Worm (Caenorhabditis elegans) whole organism, mixed stage, embryonic: ENCODE results near the gene F42A10.7.

ENCODE experiments used
- M03D4.4 ChIP-seq: sonication (generic microtip); optimal IDR thresholded peaks from 2 replicates; lab custom pipeline; 2017; ENCODE audit warnings: mild to moderate bottlenecking, missing genetic modification characterization, missing compliant biosample characterization
- blmp-1 ChIP-seq: fragments of 150-350 bp; optimal IDR thresholded peaks from 2 replicates; lab custom pipeline; 2014; ENCODE audit warnings: missing biosample characterization, missing genetic modification characterization
- ceh-39 ChIP-seq: fragments of 150-350 bp; optimal IDR thresholded peaks from 2 replicates; lab custom pipeline; 2014; ENCODE audit warnings: missing biosample characterization, missing genetic modification characterization
- ceh-43 ChIP-seq: fragments of 200-800 bp; sonication (Bioruptor generic); optimal IDR thresholded peaks from 2 replicates; lab custom pipeline; 2018; ENCODE audit warnings: mild to moderate bottlenecking, missing genetic modification characterization, moderate library complexity, missing compliant biosample characterization
- ces-1 ChIP-seq: fragments of 150-350 bp; optimal IDR thresholded peaks from 2 replicates; lab custom pipeline; 2014; ENCODE audit warnings: missing biosample characterization, missing genetic modification reagents, missing genetic modification characterization
- drap-1 ChIP-seq: fragments of 200-800 bp; sonication (Bioruptor generic); optimal IDR thresholded peaks from 3 replicates; lab custom pipeline; 2018; ENCODE audit warnings: mild to moderate bottlenecking, missing genetic modification characterization, missing compliant biosample characterization
- elt-1 ChIP-seq: sonication (generic microtip); optimal IDR thresholded peaks from 2 replicates; lab custom pipeline; 2017; ENCODE audit warnings: missing genetic modification characterization, mild to moderate bottlenecking, missing compliant biosample characterization, antibody characterized with exemption, moderate library complexity, borderline replicate concordance; ENCODE audit not compliant: insufficient read depth
- elt-3 ChIP-seq: fragments of 150-350 bp; optimal IDR thresholded peaks from 2 replicates; lab custom pipeline; 2014; ENCODE audit warnings: missing biosample characterization, missing genetic modification characterization
- flh-1 ChIP-seq: fragments of 200-800 bp; sonication (Bioruptor generic); optimal IDR thresholded peaks from 2 replicates; lab custom pipeline; 2018; ENCODE audit warnings: mild to moderate bottlenecking, missing genetic modification characterization, moderate library complexity, missing compliant biosample characterization
- lin-13 ChIP-seq: fragments of 150-350 bp; optimal IDR thresholded peaks from 2 replicates; lab custom pipeline; 2014; ENCODE audit warnings: missing biosample characterization, missing genetic modification characterization
- lsy-2 ChIP-seq: fragments of 150-350 bp; optimal IDR thresholded peaks from 2 replicates; lab custom pipeline; 2014; ENCODE audit warnings: missing biosample characterization, missing genetic modification characterization
- mep-1 ChIP-seq: fragments of 150-350 bp; optimal IDR thresholded peaks from 2 replicates; lab custom pipeline; 2017; ENCODE audit warnings: missing biosample characterization, missing genetic modification reagents, missing genetic modification characterization, inconsistent platforms
- mls-2 ChIP-seq: sonication (generic microtip); optimal IDR thresholded peaks from 2 replicates; lab custom pipeline; 2016; ENCODE audit warnings: mild to moderate bottlenecking, missing genetic modification characterization, moderate library complexity, missing compliant biosample characterization
- nhr-12 ChIP-seq: fragments of 150-350 bp; optimal IDR thresholded peaks from 2 replicates; lab custom pipeline; 2014; ENCODE audit warnings: missing biosample characterization, missing genetic modification characterization
- nhr-237 ChIP-seq: fragments of 150-350 bp; optimal IDR thresholded peaks from 2 replicates; lab custom pipeline; 2014; ENCODE audit warnings: missing biosample characterization, missing genetic modification characterization
- nhr-28 ChIP-seq: fragments of 150-350 bp; optimal IDR thresholded peaks from 2 replicates; lab custom pipeline; 2014; ENCODE audit warnings: missing biosample characterization, missing genetic modification characterization
- pha-4 ChIP-seq: fragments of 150-350 bp; optimal IDR thresholded peaks from 2 replicates; lab custom pipeline; 2018; ENCODE audit warnings: missing biosample characterization, missing genetic modification reagents, missing genetic modification characterization
- sem-2 ChIP-seq: fragments of 200-800 bp; sonication (Bioruptor generic); optimal IDR thresholded peaks from 2 replicates; lab custom pipeline; 2018; ENCODE audit warnings: mild to moderate bottlenecking, missing genetic modification characterization, missing compliant biosample characterization
- snpc-4 ChIP-seq: fragments of 150-350 bp; optimal IDR thresholded peaks from 2 replicates; lab custom pipeline; 2014; ENCODE audit warnings: missing biosample characterization, missing genetic modification characterization
- sptf-1 ChIP-seq: sonication (generic microtip); optimal IDR thresholded peaks from 2 replicates; lab custom pipeline; 2017; ENCODE audit warnings: mild to moderate bottlenecking, missing genetic modification characterization, moderate library complexity, missing compliant biosample characterization
- tbx-8 ChIP-seq: fragments of 200-800 bp; sonication (Bioruptor generic); optimal IDR thresholded peaks from 2 replicates; lab custom pipeline; 2018; ENCODE audit warnings: mild to moderate bottlenecking, missing genetic modification characterization, moderate library complexity, missing compliant biosample characterization
- unc-120 ChIP-seq: sonication (generic microtip); optimal IDR thresholded peaks from 2 replicates; lab custom pipeline; 2017; ENCODE audit warnings: missing genetic modification characterization, missing compliant biosample characterization; ENCODE audit not compliant: poor library complexity, severe bottlenecking
- unc-39 ChIP-seq: fragments of 150-350 bp; optimal IDR thresholded peaks from 2 replicates; lab custom pipeline; 2014; ENCODE audit warnings: missing biosample characterization, missing genetic modification characterization
- unc-62 ChIP-seq: fragments of 150-350 bp; optimal IDR thresholded peaks from 2 replicates; lab custom pipeline; 2014; ENCODE audit warnings: missing biosample characterization, missing genetic modification reagents, missing genetic modification characterization
- zip-8 ChIP-seq: fragments of 150-350 bp; optimal IDR thresholded peaks from 2 replicates; lab custom pipeline; 2014; ENCODE audit warnings: missing biosample characterization, missing genetic modification characterization

Gene F42A10.7

DNA sequence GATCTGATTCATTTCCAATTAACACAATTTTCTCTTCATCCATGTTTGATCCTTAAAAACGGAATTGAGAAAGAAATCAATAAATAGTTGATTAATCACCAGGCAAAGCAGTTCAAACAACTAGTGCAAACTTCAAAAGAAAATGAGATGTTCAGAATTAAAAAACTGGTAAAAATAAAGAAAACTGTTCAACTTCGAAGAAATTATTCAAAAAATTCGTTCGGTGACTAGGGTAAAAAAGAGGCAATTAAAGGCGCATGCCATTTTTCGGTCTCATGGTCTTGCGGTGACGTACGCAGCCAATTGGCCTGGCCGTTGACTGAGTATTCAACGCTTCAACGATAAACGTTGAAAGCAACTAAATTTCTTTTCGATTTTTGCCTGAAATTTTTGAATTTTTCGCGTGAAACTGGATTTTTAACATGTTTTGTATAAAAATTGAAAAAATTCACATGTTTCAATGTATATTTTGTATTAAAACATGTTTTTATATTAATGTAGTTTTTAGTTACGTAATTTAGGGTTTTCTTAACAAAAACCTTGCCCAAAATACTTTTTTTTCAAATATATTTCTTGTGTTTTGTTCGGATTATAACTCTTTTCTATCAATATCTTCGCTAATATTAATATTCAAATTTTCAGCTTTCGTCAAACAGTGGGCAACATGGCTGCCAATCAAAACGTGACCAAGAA, 27.8 kb upstream of the F42A10.7 start, which contains the start of the genes sna-3 and rps-3 (continued):
- no peak for TF ChIP-seq ceh-43 (GFP tag; lab: Kevin White, UChicago)

DNA sequence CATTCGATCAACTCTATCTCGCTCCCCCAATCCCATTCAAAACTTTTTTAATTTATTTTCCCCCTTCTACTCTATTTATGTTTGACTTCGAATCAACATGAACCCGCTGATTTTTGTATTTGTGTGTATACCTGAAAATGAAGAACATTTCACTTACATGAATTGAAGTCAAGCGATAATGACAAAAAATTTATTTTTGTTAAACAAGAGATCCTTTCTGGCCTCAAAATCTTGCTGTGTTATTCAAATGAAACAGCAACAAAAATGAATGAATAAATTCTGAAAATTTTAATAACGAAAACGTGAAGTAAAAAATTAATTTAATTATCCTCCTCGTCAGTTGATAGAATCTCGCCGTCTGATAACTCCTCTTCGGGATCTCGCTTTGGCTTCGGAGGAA, 24.0 kb upstream of the F42A10.7 start:
- TF ChIP-seq nhr-28 (tag; lab: Kevin White, UChicago) (no peak), flh-1 (GFP tag; lab: Kevin White, UChicago) (no peak), elt-1 (tag; lab: Kevin White, UChicago) (no peak), lin-13 (no peak), drap-1 (GFP tag; lab: Kevin White, UChicago) (no peak), M03D4.4 (no peak)

DNA sequence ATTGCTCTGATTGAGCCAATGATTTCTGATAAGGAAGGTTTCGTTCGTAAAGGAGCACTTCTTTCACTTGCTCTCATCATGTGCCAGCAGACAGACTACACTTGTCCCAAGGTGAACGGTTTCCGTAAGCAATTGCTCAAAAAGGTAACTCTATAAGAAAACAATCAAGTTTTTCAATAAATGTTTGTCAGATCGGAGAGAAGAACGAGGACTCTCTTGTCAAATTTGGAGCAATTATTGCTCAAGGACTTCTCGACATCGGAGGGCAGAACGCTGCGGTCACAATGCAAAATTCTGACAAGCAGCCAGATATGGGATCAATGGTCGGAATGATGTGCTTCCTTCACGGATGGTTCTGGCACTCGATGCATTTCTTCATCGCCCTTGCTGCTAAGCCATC, 22.8 kb upstream of the F42A10.7 start:
- TF ChIP-seq lsy-2: no peak
- no peak for TF ChIP-seq nhr-12
- TF ChIP-seq ces-1: no peak
- no peak for TF ChIP-seq ceh-39 (tag; lab: Kevin White, UChicago)
- no peak for TF ChIP-seq tbx-8 (GFP tag; lab: Kevin White, UChicago)
- TF ChIP-seq blmp-1 (tag; lab: Kevin White, UChicago): no peak
- no peak for TF ChIP-seq drap-1 (GFP tag; lab: Kevin White, UChicago)
- no peak for TF ChIP-seq unc-39 (tag; lab: Kevin White, UChicago)

DNA sequence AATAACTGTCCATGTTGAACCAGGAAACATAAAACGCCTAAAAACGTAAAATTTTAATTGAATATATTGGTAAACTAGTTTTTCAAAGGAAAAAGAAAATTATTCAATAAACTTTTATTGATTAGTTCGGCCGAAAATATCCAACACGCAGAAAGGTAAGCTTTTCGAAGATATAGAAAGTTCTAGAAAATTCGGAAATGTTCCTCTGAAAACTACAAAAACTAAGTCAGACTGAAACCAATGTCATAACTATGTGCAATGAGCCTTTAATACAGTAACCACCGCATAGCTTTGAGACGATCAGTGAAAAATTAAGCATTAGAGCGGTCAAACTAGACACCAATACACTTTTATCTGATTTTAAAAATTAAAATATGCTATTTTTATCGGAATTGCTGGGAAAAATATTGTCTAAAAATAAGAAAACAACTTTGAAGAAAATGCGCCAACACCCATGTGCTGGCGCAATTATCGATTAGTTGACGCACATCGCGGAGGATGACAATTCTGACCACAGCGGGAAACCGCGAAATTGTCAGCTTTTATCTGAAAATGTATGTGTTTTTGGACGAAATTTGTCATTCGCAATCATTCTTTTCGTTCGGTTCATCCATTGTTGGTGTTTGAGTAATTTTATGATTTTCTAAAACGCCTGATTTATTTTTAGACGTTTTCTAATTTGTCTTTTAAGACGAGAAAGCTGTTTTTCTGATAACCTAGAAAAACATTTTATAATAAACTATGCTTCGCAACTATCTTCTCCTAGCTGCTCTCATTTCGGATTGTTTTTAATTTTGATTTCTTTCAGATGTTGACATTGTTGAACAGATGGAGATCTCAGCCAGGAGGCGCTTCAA, 20.1 kb upstream of the F42A10.7 start, which contains the start of the genes C23G10.7 and rpn-2:
Gene C23G10.7 (minus strand): TSS at position 37 of the 857 bp plus-strand sequence.
Gene rpn-2 (plus strand): TSS at position 807 of the 857 bp plus-strand sequence.
- TF ChIP-seq mep-1 (peak; percentile 34), lsy-2 (peak; percentile 49), mls-2 (tag; lab: Kevin White, UChicago) (no peak), unc-120 (tag; lab: Kevin White, UChicago) (peak; percentile 23)

DNA sequence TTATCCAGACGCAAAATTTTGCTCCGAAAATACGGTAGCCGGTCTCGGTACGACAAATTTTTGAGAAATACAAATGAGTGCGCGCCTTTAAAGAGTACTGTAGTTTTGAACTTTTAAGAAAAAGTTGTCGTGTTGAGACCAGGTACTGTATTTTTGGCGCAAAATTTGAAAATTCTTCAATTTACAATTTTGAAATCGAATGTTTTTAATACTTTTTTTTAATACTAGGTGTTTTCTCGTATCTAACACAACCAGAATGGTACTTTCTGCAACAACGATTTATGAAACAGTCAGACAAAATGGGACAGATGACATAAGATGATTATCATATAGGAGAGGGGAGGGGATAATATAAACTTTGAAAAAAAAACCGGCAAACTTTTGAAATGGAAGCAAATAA, 17.2 kb upstream of the F42A10.7 start:
- TF ChIP-seq blmp-1 (tag; lab: Kevin White, UChicago): no peak
- no peak for TF ChIP-seq drap-1 (GFP tag; lab: Kevin White, UChicago)
- TF ChIP-seq mls-2 (tag; lab: Kevin White, UChicago): no peak
- no peak for TF ChIP-seq elt-3 (tag; lab: Kevin White, UChicago)
- TF ChIP-seq pha-4 (tag; lab: Kevin White, UChicago): no peak
- no peak for TF ChIP-seq sem-2
- no peak for TF ChIP-seq unc-62 (GFP tag; lab: Kevin White, UChicago)
- no peak for TF ChIP-seq snpc-4
- TF ChIP-seq mep-1: no peak
- no peak for TF ChIP-seq tbx-8 (GFP tag; lab: Kevin White, UChicago)
- no peak for TF ChIP-seq nhr-237 (tag; lab: Kevin White, UChicago)
- TF ChIP-seq ceh-39 (tag; lab: Kevin White, UChicago): no peak
- TF ChIP-seq zip-8 (tag; lab: Kevin White, UChicago): no peak
- no peak for TF ChIP-seq unc-120 (tag; lab: Kevin White, UChicago)
- TF ChIP-seq unc-39 (tag; lab: Kevin White, UChicago): no peak

DNA sequence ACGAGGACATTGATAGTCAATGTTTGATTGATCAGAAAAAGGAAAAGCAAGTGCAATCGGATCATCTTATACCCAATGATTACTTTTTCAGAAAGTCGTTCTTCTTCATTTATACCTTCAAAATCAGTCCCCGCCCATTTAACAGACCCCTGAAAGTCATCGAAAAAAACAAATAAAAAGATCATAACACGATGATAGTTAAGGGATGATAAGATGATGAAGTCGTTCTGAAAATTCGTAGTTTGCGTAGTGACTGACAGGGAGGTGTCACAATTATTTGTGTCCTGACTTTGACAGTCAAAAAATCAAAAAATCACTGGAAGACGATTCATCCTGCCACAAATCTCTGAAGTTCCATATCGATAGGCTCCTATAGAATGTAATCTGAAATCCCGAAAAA, 16.0 kb upstream of the F42A10.7 start, which contains the start of gene ugt-66:
Gene ugt-66 (minus strand): TSS at position 101 of the 400 bp plus-strand sequence.
- TF ChIP-seq ceh-39 (tag; lab: Kevin White, UChicago) (no peak), drap-1 (GFP tag; lab: Kevin White, UChicago) (no peak)

DNA sequence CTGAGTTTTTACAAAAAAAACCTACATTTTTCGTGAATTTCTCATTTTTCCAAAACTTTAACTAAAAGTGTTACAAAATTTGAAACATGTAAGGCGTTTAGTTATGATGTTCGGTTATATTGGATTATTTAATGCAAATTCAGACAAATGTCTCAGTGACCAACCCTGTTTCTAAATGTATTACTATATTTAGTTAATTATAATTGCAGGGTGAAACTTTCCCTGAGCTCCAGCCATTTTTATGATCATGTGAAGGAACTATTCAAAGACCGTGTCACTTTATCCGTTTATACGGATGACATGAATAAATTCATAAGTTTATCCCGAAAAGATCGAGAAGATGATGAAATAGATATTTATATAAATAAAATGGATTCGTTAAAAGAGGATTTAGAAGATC, 12.3 kb upstream of the F42A10.7 start, which contains the start of gene C23G10.5:
Gene C23G10.5 (plus strand): TSS at position 301 of the 400 bp plus-strand sequence.
- TF ChIP-seq sptf-1 (no peak), elt-1 (tag; lab: Kevin White, UChicago) (peak; percentile 48)
